Fruit fly (Drosophila melanogaster): Measurements from ENCODE around the gene Oscillin.

DNA sequence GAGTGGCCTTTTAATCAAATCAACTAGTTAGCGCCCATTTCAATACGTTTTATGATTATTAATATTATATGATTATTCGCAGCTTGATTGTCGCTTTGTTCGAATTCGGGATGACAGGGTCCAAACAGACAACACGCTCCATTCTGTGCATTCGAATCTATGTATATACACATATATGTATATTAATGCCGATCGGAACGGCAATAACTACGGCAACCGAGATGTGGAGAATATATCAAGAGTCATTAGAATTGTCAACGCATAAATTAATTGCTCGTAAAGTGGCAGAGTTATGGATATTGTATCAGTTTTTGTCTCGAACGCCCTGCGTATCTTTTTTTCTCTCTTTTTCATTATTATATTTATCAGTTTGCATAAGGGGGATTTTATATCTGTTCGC is 44.0 kb upstream of the Oscillin start:
- TF ChIP-seq CG8159 (tag; optimal IDR thresholded peaks at IDR 0.05) (no peak), CG4496 (GFP tag; IDR thresholded peaks at IDR 0.05) (no peak), Pif1B (GFP tag; optimal IDR thresholded peaks at IDR 0.05) (no peak), Ets98B (GFP tag; IDR thresholded peaks at IDR 0.05) (no peak), rn (GFP tag; IDR thresholded peaks at IDR 0.05) (no peak), CG12605 (GFP tag; IDR thresholded peaks at IDR 0.05) (no peak), fd96Ca (GFP tag; IDR thresholded peaks at IDR 0.05) (no peak), CG34367 (tag; optimal IDR thresholded peaks at IDR 0.05) (no peak), CG8301 (tag; optimal IDR thresholded peaks at IDR 0.05) (no peak)

All from whole organism, pupa.